Fruit fly (Drosophila melanogaster) whole organism: ENCODE measurements around the gene Vml.

Experiments
- CG8478 ChIP-seq: fragments of >200 bp; optimal IDR thresholded peaks from 2 replicates; lab custom pipeline; 2018; ENCODE audit warnings: inconsistent platforms
- Dll ChIP-seq: fragments of >200 bp; optimal IDR thresholded peaks from 2 replicates; lab custom pipeline; 2017
- EcR ChIP-seq, 2 experiments: fragments of >200 bp; optimal IDR thresholded peaks; 2 replicates each; lab custom pipeline; 2017; ENCODE audit warnings: missing biosample characterization in 2 of 2, missing genetic modification characterization in 2 of 2, missing genetic modification reagents in 2 of 2
- pan ChIP-seq: fragments of >200 bp; optimal IDR thresholded peaks from 2 replicates; lab custom pipeline; 2017
- psq ChIP-seq: fragments of >200 bp; optimal IDR thresholded peaks from 2 replicates; lab custom pipeline; 2017
- usp ChIP-seq: fragments of >200 bp; optimal IDR thresholded peaks from 2 replicates; lab custom pipeline; 2017; ENCODE audit warnings: missing biosample characterization, missing genetic modification characterization, mixed read lengths

Gene Vml

DNA sequence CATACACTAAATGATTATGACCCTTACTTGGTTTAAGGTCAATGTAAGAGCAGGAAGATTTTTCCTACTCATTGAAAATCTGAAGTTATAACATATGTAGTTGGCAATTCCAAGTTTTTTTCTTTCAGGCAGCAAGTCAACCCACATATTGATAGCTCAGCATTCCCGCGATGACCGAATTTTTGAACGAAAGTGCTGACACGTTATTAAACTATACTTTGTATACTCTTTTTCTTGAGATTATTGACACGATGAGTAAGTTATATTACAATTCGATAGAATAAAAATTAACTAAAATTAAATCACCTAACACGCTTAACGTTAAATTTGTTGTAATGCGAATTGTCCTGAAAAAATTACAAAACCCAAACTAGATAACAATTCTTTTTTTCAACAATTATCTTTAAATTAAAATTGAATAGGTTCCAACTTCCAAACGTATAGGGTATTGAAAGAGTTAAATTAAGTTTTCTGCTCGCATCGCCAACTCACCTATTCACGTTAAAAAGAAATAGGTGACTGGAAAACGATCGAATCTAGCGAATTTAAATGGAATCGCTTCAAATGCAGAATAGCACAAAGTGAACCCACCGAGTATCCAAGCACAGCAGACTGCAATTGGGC is at the start of gene Vml:
Gene Vml, plus strand, starts transcription at position 574 of the 624 bp plus-strand sequence.
- TF ChIP-seq psq (lab: Kevin White, UChicago) = no peak
- TF ChIP-seq Dll (lab: Kevin White, UChicago) = no peak
- no peak for TF ChIP-seq usp (GFP tag; lab: Kevin White, UChicago)
- TF ChIP-seq pan (lab: Kevin White, UChicago) = no peak
- no peak for TF ChIP-seq EcR (GFP tag; optimal IDR thresholded peaks at IDR 0.05; lab: Kevin White, UChicago)
- TF ChIP-seq CG8478 (lab: Kevin White, UChicago) = no peak

DNA sequence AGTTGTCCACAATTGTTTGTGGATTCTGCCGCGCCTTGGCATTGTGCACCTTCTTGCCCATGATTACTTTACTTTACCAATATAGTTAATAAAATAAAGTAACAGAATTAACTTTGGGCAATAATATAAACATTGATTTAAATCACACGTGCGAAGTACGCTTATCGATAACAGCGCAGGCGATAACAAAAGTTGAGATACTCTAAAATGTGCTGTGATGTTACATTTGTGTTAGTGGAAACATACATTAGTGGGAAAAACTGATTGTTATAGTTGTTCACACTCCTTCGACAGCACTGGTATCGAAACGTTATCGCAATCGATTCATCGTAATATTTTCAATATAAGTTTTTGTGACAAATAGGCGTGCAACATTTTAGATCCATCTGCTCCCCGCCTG is 33.8 kb upstream of the Vml start, which contains the start of gene kz:
Gene kz, minus strand, starts transcription at position 194 of the 400 bp plus-strand sequence.
- TF ChIP-seq usp (GFP tag; lab: Kevin White, UChicago) (no peak), psq (lab: Kevin White, UChicago) (no peak), CG8478 (lab: Kevin White, UChicago) (no peak), pan (lab: Kevin White, UChicago) (no peak), EcR (GFP tag; optimal IDR thresholded peaks at IDR 0.05; lab: Kevin White, UChicago) (no peak), Dll (lab: Kevin White, UChicago) (no peak)

DNA sequence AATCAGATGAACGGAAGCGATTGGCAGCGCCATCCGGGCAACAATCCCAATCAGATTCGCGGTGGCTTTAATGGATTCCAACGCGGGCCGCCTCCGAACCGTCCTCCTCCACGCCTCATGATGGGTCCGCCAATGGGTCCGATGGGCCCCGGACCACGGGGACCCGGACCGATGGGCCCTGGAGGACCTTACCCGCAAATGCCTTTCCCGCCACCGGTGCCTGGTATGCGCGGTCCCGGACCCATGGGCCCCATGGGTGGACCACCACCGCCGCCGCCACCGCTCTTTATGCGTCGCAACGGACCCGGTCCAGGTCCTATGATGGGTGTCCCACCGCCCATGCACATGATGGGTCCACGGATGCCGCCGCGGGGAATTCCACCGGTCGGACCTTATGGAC is 32.7 kb upstream of the Vml start:
- TF ChIP-seq CG8478 (lab: Kevin White, UChicago) = no peak
- no peak for TF ChIP-seq Dll (lab: Kevin White, UChicago)
- TF ChIP-seq pan (lab: Kevin White, UChicago) = no peak
- no peak for TF ChIP-seq usp (GFP tag; lab: Kevin White, UChicago)
- TF ChIP-seq EcR (GFP tag; optimal IDR thresholded peaks at IDR 0.05; lab: Kevin White, UChicago) = no peak
- no peak for TF ChIP-seq psq (lab: Kevin White, UChicago)

DNA sequence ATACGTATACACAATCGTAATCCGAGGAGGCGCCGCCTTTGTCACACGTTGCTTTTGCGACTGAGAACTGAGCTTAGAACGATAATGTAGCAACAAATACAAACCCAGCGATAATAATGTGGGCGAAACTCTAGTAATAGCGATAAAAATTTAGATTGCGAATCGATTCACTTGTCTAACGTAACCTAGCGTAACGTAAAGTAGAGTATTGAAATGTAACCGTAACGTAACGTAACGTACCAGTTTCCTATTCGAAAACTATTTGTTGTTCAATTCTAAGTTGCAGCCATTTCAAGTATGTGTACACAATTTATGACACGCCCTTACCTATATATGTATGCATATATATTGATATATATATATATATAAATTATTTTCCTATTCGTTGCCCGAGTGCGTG is 30.9 kb upstream of the Vml start:
- TF ChIP-seq EcR (GFP tag; optimal IDR thresholded peaks at IDR 0.05; lab: Kevin White, UChicago) (no peak), usp (GFP tag; lab: Kevin White, UChicago) (no peak), CG8478 (lab: Kevin White, UChicago) (no peak), Dll (lab: Kevin White, UChicago) (no peak), psq (lab: Kevin White, UChicago) (no peak)

DNA sequence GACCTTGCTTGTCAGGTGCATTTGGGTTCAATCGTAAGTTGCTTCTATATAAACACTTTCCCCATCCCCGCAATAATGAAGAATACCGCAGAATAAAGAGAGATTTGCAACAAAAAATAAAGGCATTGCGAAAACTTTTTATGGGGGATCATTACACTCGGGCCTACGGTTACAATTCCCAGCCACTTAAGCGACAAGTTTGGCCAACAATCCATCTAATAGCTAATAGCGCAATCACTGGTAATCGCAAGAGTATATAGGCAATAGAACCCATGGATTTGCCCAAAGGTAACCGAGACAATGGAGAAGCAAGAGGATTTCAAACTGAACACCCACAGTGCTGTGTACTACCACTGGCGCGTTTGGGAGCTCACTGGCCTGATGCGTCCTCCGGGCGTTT is 29.7 kb upstream of the Vml start, which contains the start of gene Or2a:
Gene Or2a, plus strand, starts transcription at position 301 of the 400 bp plus-strand sequence.
- TF ChIP-seq EcR (GFP tag; optimal IDR thresholded peaks at IDR 0.05; lab: Kevin White, UChicago) (no peak), CG8478 (lab: Kevin White, UChicago) (no peak), psq (lab: Kevin White, UChicago) (no peak), pan (lab: Kevin White, UChicago) (no peak), usp (GFP tag; lab: Kevin White, UChicago) (no peak), Dll (lab: Kevin White, UChicago) (no peak)

DNA sequence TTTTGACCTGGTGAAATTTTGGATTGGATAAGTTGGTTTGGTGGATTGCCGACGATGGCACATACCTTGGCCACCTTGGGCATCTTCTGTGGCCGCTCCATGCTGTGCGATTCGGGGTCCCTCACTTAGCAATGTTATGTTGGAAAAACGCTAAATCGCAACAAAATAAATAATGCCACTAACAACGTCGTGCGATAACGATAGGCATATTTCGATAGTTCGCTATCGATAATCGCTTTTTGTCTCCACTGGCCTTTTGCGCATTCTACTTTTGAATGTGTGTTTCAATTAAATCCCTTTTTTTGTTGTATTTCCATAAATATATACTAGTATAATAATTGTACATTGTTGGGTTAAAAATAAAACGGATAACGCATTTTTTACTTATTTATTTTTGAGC is 25.9 kb upstream of the Vml start, which contains the start of gene crn:
Gene crn, minus strand, starts transcription at position 221 of the 400 bp plus-strand sequence.
- TF ChIP-seq usp (GFP tag; lab: Kevin White, UChicago) = no peak
- no peak for TF ChIP-seq EcR (GFP tag; optimal IDR thresholded peaks at IDR 0.05; lab: Kevin White, UChicago)
- TF ChIP-seq CG8478 (lab: Kevin White, UChicago) = no peak
- no peak for TF ChIP-seq Dll (lab: Kevin White, UChicago)
- no peak for TF ChIP-seq pan (lab: Kevin White, UChicago)
- no peak for TF ChIP-seq psq (lab: Kevin White, UChicago)

DNA sequence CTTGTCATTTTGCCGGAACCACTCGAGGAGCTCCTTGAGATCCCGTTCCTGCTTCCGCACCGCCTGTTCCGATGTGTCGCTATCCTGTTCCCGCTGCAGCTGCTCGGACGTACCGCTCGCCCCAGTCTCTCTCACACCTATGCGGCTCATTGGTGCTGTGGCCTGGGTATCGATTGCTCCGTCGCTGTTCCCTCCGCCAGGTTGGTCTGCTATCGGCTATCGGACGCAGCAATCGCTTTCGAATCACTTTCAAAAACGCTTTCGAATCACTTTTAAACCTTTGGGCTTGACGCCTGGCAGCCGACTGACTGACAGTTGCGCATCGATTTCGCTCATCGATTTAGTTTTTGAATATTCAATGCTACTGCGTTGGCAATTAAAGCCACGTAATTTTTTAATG is 23.9 kb upstream of the Vml start, which contains the start of gene CG3191:
Gene CG3191, minus strand, starts transcription at position 306 of the 400 bp plus-strand sequence.
- TF ChIP-seq psq (lab: Kevin White, UChicago) (no peak), CG8478 (lab: Kevin White, UChicago) (no peak), EcR (GFP tag; optimal IDR thresholded peaks at IDR 0.05; lab: Kevin White, UChicago) (no peak), pan (lab: Kevin White, UChicago) (no peak), usp (GFP tag; lab: Kevin White, UChicago) (no peak), Dll (lab: Kevin White, UChicago) (no peak)

DNA sequence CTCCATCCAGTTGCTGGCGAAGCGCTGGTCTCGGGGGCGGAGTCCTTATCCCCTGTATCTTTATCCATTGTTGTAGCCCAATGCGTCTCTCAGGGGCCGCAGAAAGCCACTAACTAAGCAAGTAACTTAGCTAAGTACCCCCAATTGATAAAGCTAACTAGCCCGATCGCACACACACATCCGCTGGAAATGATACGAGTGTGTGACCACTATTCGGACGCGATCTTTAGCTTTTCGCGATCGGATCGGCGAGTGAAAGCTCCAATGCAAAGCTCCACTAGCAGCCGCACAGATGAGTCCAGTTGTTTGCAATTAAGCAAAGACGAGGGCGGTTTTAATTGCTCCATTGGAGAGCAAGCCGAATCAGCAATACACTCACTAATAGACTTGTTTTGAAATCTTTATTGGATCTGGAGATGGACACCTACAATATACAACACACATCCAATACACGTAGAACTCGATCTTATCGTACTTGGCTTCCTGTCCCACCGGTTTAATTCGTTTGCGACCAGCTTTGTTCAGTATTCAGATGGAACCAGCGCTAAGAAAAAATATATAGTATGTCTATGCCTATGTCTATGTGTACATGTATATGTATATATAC is 21.5 kb upstream of the Vml start, which contains the start of gene CG3091:
Gene CG3091, minus strand, starts transcription at position 178 of the 607 bp plus-strand sequence.
- no peak for TF ChIP-seq CG8478 (lab: Kevin White, UChicago)
- no peak for TF ChIP-seq Dll (lab: Kevin White, UChicago)
- TF ChIP-seq EcR (GFP tag; optimal IDR thresholded peaks at IDR 0.05; lab: Kevin White, UChicago) = no peak
- no peak for TF ChIP-seq pan (lab: Kevin White, UChicago)
- no peak for TF ChIP-seq usp (GFP tag; lab: Kevin White, UChicago)
- no peak for TF ChIP-seq psq (lab: Kevin White, UChicago)

DNA sequence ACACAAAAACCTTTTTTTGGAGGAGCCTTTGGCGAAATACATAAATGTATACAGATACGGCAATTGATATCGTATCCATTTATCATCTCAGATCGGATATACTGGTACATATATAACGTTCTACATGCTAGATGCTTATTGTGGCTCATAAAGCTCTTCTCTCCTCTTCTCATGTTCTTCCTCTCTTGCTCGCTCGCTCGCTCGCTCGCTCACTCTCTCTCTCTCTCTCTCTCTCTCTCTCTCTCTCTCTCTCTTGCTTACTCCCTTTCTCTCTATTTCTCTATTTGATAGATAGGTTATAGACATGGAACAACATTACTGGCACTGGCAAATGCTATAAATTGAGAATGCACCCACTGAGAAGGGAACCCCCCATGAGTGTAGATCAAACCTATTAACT is 20.6 kb upstream of the Vml start:
- TF ChIP-seq EcR (GFP tag; optimal IDR thresholded peaks at IDR 0.05; lab: Kevin White, UChicago) (no peak), pan (lab: Kevin White, UChicago) (no peak), Dll (lab: Kevin White, UChicago) (no peak), usp (GFP tag; lab: Kevin White, UChicago) (no peak), CG8478 (lab: Kevin White, UChicago) (no peak), psq (lab: Kevin White, UChicago) (no peak)

DNA sequence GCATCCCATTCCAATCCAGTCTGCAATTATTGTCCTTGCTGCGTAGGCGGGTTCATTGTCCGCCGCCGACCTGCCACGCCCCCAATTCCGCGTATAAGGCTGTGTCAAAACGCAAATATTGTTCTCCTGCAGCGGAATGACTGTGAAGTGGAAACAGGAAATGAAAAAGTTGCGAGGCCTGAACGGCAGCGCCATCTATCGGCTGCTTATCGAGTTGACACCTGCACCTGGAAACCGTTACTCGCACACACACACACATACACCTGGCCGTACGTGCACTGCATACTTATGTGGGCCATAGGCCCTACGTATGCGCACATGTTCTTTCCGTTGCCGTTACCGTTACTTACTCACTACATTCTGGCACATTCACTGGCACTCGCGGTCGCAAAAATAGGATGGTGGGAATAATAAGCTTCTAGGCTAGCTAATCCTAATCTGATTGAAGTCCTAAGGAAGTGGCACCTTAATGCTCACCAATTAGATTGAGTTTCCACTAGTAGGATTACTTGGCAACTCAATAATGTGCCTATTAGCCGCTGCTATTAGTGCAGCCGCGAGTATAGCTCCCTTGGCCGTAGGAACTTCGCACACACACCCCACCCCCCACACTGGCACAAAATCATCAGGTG is 16.9 kb upstream of the Vml start:
- TF ChIP-seq psq (lab: Kevin White, UChicago) (no peak), EcR (GFP tag; optimal IDR thresholded peaks at IDR 0.05; lab: Kevin White, UChicago) (no peak), pan (lab: Kevin White, UChicago) (no peak), CG8478 (lab: Kevin White, UChicago) (no peak), Dll (lab: Kevin White, UChicago) (no peak), usp (GFP tag; lab: Kevin White, UChicago) (no peak)
